Worm (Caenorhabditis elegans): ENCODE measurements around the gene srbc-31.

Gene srbc-31

ce11 chrV:3475021-3475420 is 2.4 kb downstream of the srbc-31 start, which contains the start of gene oac-2:
Gene oac-2 (minus strand): TSS chrV:3475121.
- no peak for TF ChIP-seq zag-1 (tag; optimal IDR thresholded peaks at IDR 0.05)
- TF ChIP-seq fkh-10 (GFP tag; optimal IDR thresholded peaks at IDR 0.05) = no peak
- no peak for TF ChIP-seq nhr-10 (tag; optimal IDR thresholded peaks at IDR 0.05)
- no peak for TF ChIP-seq mxl-2 (GFP tag; conservative IDR thresholded peaks at IDR 0.05)
- TF ChIP-seq ceh-32 (tag; optimal IDR thresholded peaks at IDR 0.05; ENCODE audit: poor library complexity) = no peak
- no peak for TF ChIP-seq rbr-2 (tag; optimal IDR thresholded peaks at IDR 0.05)
- TF ChIP-seq ZK337.2 (GFP tag; IDR thresholded peaks at IDR 0.05) = no peak
- no peak for TF ChIP-seq attf-4 (tag; optimal IDR thresholded peaks at IDR 0.05)
- TF ChIP-seq lin-1 (GFP tag; IDR thresholded peaks at IDR 0.05) = no peak
- TF ChIP-seq dmd-8 (GFP tag; IDR thresholded peaks at IDR 0.05) = no peak
- TF ChIP-seq lin-13 (GFP tag; optimal IDR thresholded peaks at IDR 0.05) = no peak
- TF ChIP-seq saeg-2 (GFP tag; IDR thresholded peaks at IDR 0.05) = no peak
- TF ChIP-seq F37D6.2 (tag; optimal IDR thresholded peaks at IDR 0.05) = no peak
- no peak for TF ChIP-seq ztf-11 (tag; optimal IDR thresholded peaks at IDR 0.05)
- TF ChIP-seq spr-1 (tag; optimal IDR thresholded peaks at IDR 0.05) = no peak
- no peak for TF ChIP-seq nhr-25 (tag; optimal IDR thresholded peaks at IDR 0.05; ENCODE audit: borderline replicate concordance, insufficient read depth)
- no peak for TF ChIP-seq hif-1 (tag; optimal IDR thresholded peaks at IDR 0.05)

- TF ChIP-seq nhr-42 (GFP tag; IDR thresholded peaks at IDR 0.05) (no peak), F37D6.2 (tag; optimal IDR thresholded peaks at IDR 0.05) (no peak), dve-1 (tag; optimal IDR thresholded peaks at IDR 0.05; ENCODE audit: insufficient read depth) (no peak), mdl-1 (tag; optimal IDR thresholded peaks at IDR 0.05) (no peak), Y75B8A.6 (GFP tag; IDR thresholded peaks at IDR 0.05) (no peak), T26A8.4 (GFP tag; IDR thresholded peaks at IDR 0.05) (no peak), sdz-12 (GFP tag; optimal IDR thresholded peaks at IDR 0.05) (no peak), nhr-76 (tag; optimal IDR thresholded peaks at IDR 0.05) (no peak)
Observed at ce11 chrV:3470782-3471181, 6.6 kb downstream of the srbc-31 start, which contains the start of gene srbc-29. Gene srbc-29 (minus strand): TSS chrV:3470882.

ce11 chrV:3468436-3468835 is 9.0 kb downstream of the srbc-31 start, which contains the start of gene gst-33:
Gene gst-33 (minus strand): TSS chrV:3468562.
- TF ChIP-seq daf-16 (GFP tag; optimal IDR thresholded peaks at IDR 0.05) (no peak), daf-16 (tag; optimal IDR thresholded peaks at IDR 0.05) (peak; percentile 87), nhr-102 (tag; optimal IDR thresholded peaks at IDR 0.05) (peak; percentile 97), pqm-1 (tag; optimal IDR thresholded peaks at IDR 0.05) (peak; percentile 50), nhr-28 (tag; optimal IDR thresholded peaks at IDR 0.05) (peak; percentile 98), zag-1 (tag; optimal IDR thresholded peaks at IDR 0.05) (no peak), nhr-77 (tag; optimal IDR thresholded peaks at IDR 0.05) (peak; percentile 50)

ce11 chrV:3464897-3465296 is 12.5 kb downstream of the srbc-31 start:
- TF ChIP-seq ctbp-1 (GFP tag; IDR thresholded peaks at IDR 0.05) = no peak
- no peak for TF ChIP-seq snpc-4 (tag; optimal IDR thresholded peaks at IDR 0.05)
- TF ChIP-seq jun-1 (tag; optimal IDR thresholded peaks at IDR 0.05) = no peak
- TF ChIP-seq madf-5 (GFP tag; IDR thresholded peaks at IDR 0.05) = no peak
- no peak for TF ChIP-seq zag-1 (tag; optimal IDR thresholded peaks at IDR 0.05)
- TF ChIP-seq unc-62 (GFP tag; optimal IDR thresholded peaks at IDR 0.05 in 1 of 2) = peak in 1 of 2 experiments; percentile 92
- no peak for TF ChIP-seq unc-62 (tag; optimal IDR thresholded peaks at IDR 0.05)

- TF ChIP-seq nhr-48 (tag; optimal IDR thresholded peaks at IDR 0.05) (no peak), unc-62 (GFP tag; optimal IDR thresholded peaks at IDR 0.05 in 1 of 2) (no peak), unc-62 (tag; optimal IDR thresholded peaks at IDR 0.05) (no peak), arid-1 (GFP tag; conservative IDR thresholded peaks at IDR 0.05) (no peak), nhr-25 (tag; optimal IDR thresholded peaks at IDR 0.05; ENCODE audit: borderline replicate concordance, insufficient read depth) (no peak), lin-13 (GFP tag; optimal IDR thresholded peaks at IDR 0.05) (no peak)
Observed at ce11 chrV:3463514-3463913, 13.9 kb downstream of the srbc-31 start, which contains the start of gene slc-28.1. Gene slc-28.1 (plus strand): TSS chrV:3463814.

Measured in whole organism, L4 larva.